Fruit fly (Drosophila melanogaster) whole organism: Measurements from ENCODE around the gene dsf.

ENCODE experiments used
- CG8478 ChIP-seq: fragments of >200 bp; optimal IDR thresholded peaks from 2 replicates; lab custom pipeline; 2018; ENCODE audit warnings: inconsistent platforms
- Dll ChIP-seq: fragments of >200 bp; optimal IDR thresholded peaks from 2 replicates; lab custom pipeline; 2017
- EcR ChIP-seq, 2 experiments: fragments of >200 bp; optimal IDR thresholded peaks; 2 replicates each; lab custom pipeline; 2017; ENCODE audit warnings: missing biosample characterization in 2 of 2, missing genetic modification characterization in 2 of 2, missing genetic modification reagents in 2 of 2
- pan ChIP-seq: fragments of >200 bp; optimal IDR thresholded peaks from 2 replicates; lab custom pipeline; 2017
- psq ChIP-seq: fragments of >200 bp; optimal IDR thresholded peaks from 2 replicates; lab custom pipeline; 2017
- usp ChIP-seq: fragments of >200 bp; optimal IDR thresholded peaks from 2 replicates; lab custom pipeline; 2017; ENCODE audit warnings: missing biosample characterization, missing genetic modification characterization, mixed read lengths

- TF ChIP-seq usp (GFP tag; lab: Kevin White, UChicago) (no peak), psq (lab: Kevin White, UChicago) (no peak), Dll (lab: Kevin White, UChicago) (no peak), pan (no peak), EcR (GFP tag; optimal IDR thresholded peaks at IDR 0.05; lab: Kevin White, UChicago) (no peak), CG8478 (lab: Kevin White, UChicago) (no peak)
These were observed 21.2 kb upstream of the dsf start, which contains the start of gene CG9021 for dm6 chr2L:5904585-5904984.
